Worm (Caenorhabditis elegans) whole organism, young adult: ENCODE data around the gene F57F4.1.
A peak's percentile ranks its signal among the peaks of the same experiment; 100 is the strongest.

ENCODE experiments used
- B0336.3 ChIP-seq: fragments of 200-800 bp; sonication (Bioruptor generic); IDR thresholded peaks from 2 replicates; pipeline ENCODE4 v1.3.6; 2022; ENCODE audit warnings: missing genetic modification characterization, missing compliant biosample characterization
- F49E8.2 ChIP-seq: sonication (generic microtip); optimal IDR thresholded peaks from 3 replicates; lab custom pipeline; 2017; ENCODE audit warnings: missing genetic modification characterization, mild to moderate bottlenecking, missing compliant biosample characterization, antibody characterized with exemption, moderate library complexity; ENCODE audit not compliant: insufficient read depth
- K12H6.12 ChIP-seq: fragments of 200-800 bp; sonication (Bioruptor generic); optimal IDR thresholded peaks from 2 replicates; lab custom pipeline; 2018; ENCODE audit warnings: mild to moderate bottlenecking, missing genetic modification characterization, missing compliant biosample characterization
- Y56A3A.18 ChIP-seq: fragments of 200-800 bp; sonication (Bioruptor generic); IDR thresholded peaks from 2 replicates; pipeline ENCODE4 v1.3.6; 2022; ENCODE audit warnings: missing genetic modification reagents, missing genetic modification characterization, missing compliant biosample characterization
- Y95B8A.8 ChIP-seq: fragments of 200-800 bp; sonication (Bioruptor generic); IDR thresholded peaks from 2 replicates; pipeline ENCODE4 v1.3.6; 2022; ENCODE audit warnings: missing genetic modification reagents, missing genetic modification characterization, missing compliant biosample characterization
- akir-1 ChIP-seq: fragments of 200-800 bp; sonication (Bioruptor generic); optimal IDR thresholded peaks from 2 replicates; lab custom pipeline; 2018; ENCODE audit warnings: mild to moderate bottlenecking, missing genetic modification characterization, moderate library complexity, missing compliant biosample characterization
- athp-1 ChIP-seq: sonication (generic microtip); optimal IDR thresholded peaks from 2 replicates; lab custom pipeline; 2017; ENCODE audit warnings: mild to moderate bottlenecking, missing genetic modification characterization, missing compliant biosample characterization
- attf-3 ChIP-seq: fragments of 200-800 bp; sonication (Bioruptor generic); conservative IDR thresholded peaks from 2 replicates; pipeline ENCODE4 v1.3.6; 2022; ENCODE audit warnings: missing genetic modification reagents, missing genetic modification characterization, missing compliant biosample characterization
- bed-2 ChIP-seq: fragments of 200-800 bp; sonication (Bioruptor generic); IDR thresholded peaks from 2 replicates; pipeline ENCODE4 v1.3.6; 2022; ENCODE audit warnings: missing genetic modification reagents, missing genetic modification characterization, missing compliant biosample characterization
- ccch-3 ChIP-seq: fragments of 200-800 bp; sonication (Bioruptor generic); optimal IDR thresholded peaks from 2 replicates; lab custom pipeline; 2018; ENCODE audit warnings: mild to moderate bottlenecking, missing genetic modification characterization, missing compliant biosample characterization
- cebp-2 ChIP-seq: fragments of 200-800 bp; sonication (Bioruptor generic); IDR thresholded peaks from 2 replicates; pipeline ENCODE4 v1.3.6; 2022; ENCODE audit warnings: missing genetic modification characterization, missing compliant biosample characterization
- ceh-40 ChIP-seq: fragments of 200-800 bp; sonication (Bioruptor generic); IDR thresholded peaks from 2 replicates; pipeline ENCODE4 v1.3.6; 2022; ENCODE audit warnings: missing genetic modification characterization, missing compliant biosample characterization
- ceh-79 ChIP-seq: sonication (generic microtip); optimal IDR thresholded peaks from 2 replicates; lab custom pipeline; 2017; ENCODE audit warnings: mild to moderate bottlenecking, missing genetic modification characterization, missing compliant biosample characterization
- chd-7 ChIP-seq: sonication (generic microtip); optimal IDR thresholded peaks from 2 replicates; lab custom pipeline; 2016; ENCODE audit warnings: mild to moderate bottlenecking, missing genetic modification characterization, moderate library complexity, missing compliant biosample characterization
- die-1 ChIP-seq: sonication (generic microtip); optimal IDR thresholded peaks from 2 replicates; lab custom pipeline; 2016; ENCODE audit warnings: missing genotype, mild to moderate bottlenecking, missing genetic modification characterization, missing compliant biosample characterization
- dox-1 ChIP-seq: fragments of 200-800 bp; sonication (Bioruptor generic); IDR thresholded peaks from 2 replicates; pipeline ENCODE4 v1.3.6; 2022; ENCODE audit warnings: missing genetic modification reagents, missing genetic modification characterization, missing compliant biosample characterization
- dpff-1 ChIP-seq: sonication (generic microtip); optimal IDR thresholded peaks from 2 replicates; lab custom pipeline; 2017; ENCODE audit warnings: mild to moderate bottlenecking, missing genetic modification characterization, missing compliant biosample characterization
- egl-18 ChIP-seq: fragments of 200-800 bp; sonication (Bioruptor generic); IDR thresholded peaks from 2 replicates; pipeline ENCODE4 v1.3.6; 2022; ENCODE audit warnings: missing genetic modification reagents, missing genetic modification characterization, missing compliant biosample characterization
- egl-44 ChIP-seq: fragments of 200-800 bp; sonication (Bioruptor generic); IDR thresholded peaks from 2 replicates; pipeline ENCODE4 v1.3.6; 2022; ENCODE audit warnings: missing genetic modification reagents, missing genetic modification characterization, missing compliant biosample characterization
- egrh-3 ChIP-seq: fragments of 200-800 bp; sonication (Bioruptor generic); IDR thresholded peaks from 2 replicates; pipeline ENCODE4 v1.3.6; 2022; ENCODE audit warnings: missing genetic modification reagents, missing genetic modification characterization, missing compliant biosample characterization
- him-1 ChIP-seq: sonication (generic microtip); optimal IDR thresholded peaks from 2 replicates; lab custom pipeline; 2016; ENCODE audit warnings: missing genotype, missing genetic modification reagents, missing genetic modification characterization, missing compliant biosample characterization
- hlh-26 ChIP-seq: fragments of 200-800 bp; sonication (Bioruptor generic); conservative IDR thresholded peaks from 2 replicates; pipeline ENCODE4 v1.3.6; 2022; ENCODE audit warnings: missing genetic modification reagents, missing genetic modification characterization, missing compliant biosample characterization
- hmg-1.2 ChIP-seq: fragments of 200-800 bp; sonication (Bioruptor generic); IDR thresholded peaks from 2 replicates; pipeline ENCODE4 v1.3.6; 2022; ENCODE audit warnings: missing genetic modification reagents, missing genetic modification characterization, missing compliant biosample characterization
- hmg-20 ChIP-seq: fragments of 200-800 bp; sonication (Bioruptor generic); IDR thresholded peaks from 2 replicates; pipeline ENCODE4 v1.3.6; 2022; ENCODE audit warnings: missing genetic modification reagents, missing genetic modification characterization, missing compliant biosample characterization
- lag-1 ChIP-seq: fragments of 200-800 bp; sonication (Bioruptor generic); IDR thresholded peaks from 2 replicates; pipeline ENCODE4 v1.3.6; 2022; ENCODE audit warnings: missing genetic modification reagents, missing genetic modification characterization, missing compliant biosample characterization
- let-607 ChIP-seq, 2 experiments: fragments of 200-800 bp in 1 of 2; sonication (Bioruptor generic) in 1 of 2; sonication (generic microtip) in 1 of 2; optimal IDR thresholded peaks; 2 replicates each; lab custom pipeline; 2016 to 2018; ENCODE audit warnings: mild to moderate bottlenecking in 2 of 2, missing compliant biosample characterization in 2 of 2, missing genetic modification characterization in 2 of 2, moderate library complexity in 2 of 2, missing genotype in 1 of 2
- lin-35 ChIP-seq, 3 experiments: fragments of 150-350 bp in 2 of 3; sonication (generic microtip) in 1 of 3; optimal IDR thresholded peaks; 2 replicates each; lab custom pipeline; 2014 to 2018; ENCODE audit warnings: missing biosample characterization in 3 of 3, missing genetic modification characterization in 3 of 3, missing genetic modification reagents in 3 of 3
- lsy-27 ChIP-seq: sonication (generic microtip); optimal IDR thresholded peaks from 2 replicates; lab custom pipeline; 2017; ENCODE audit warnings: missing genetic modification characterization, mild to moderate bottlenecking, missing compliant biosample characterization, antibody characterized with exemption, missing genotype, borderline replicate concordance; ENCODE audit not compliant: insufficient read depth
- madf-3 ChIP-seq: fragments of 200-800 bp; sonication (Bioruptor generic); IDR thresholded peaks from 2 replicates; pipeline ENCODE4 v1.3.6; 2022; ENCODE audit warnings: missing genetic modification reagents, missing genetic modification characterization, missing compliant biosample characterization
- madf-6 ChIP-seq: fragments of 200-800 bp; sonication (Bioruptor generic); IDR thresholded peaks from 2 replicates; pipeline ENCODE4 v1.3.6; 2022; ENCODE audit warnings: missing genetic modification reagents, missing genetic modification characterization, missing compliant biosample characterization
- madf-8 ChIP-seq: fragments of 200-800 bp; sonication (Bioruptor generic); conservative IDR thresholded peaks from 2 replicates; pipeline ENCODE4 v1.3.6; 2022; ENCODE audit warnings: missing genetic modification reagents, missing genetic modification characterization, missing compliant biosample characterization
- mcd-1 ChIP-seq: fragments of 200-800 bp; sonication (Bioruptor generic); IDR thresholded peaks from 2 replicates; pipeline ENCODE4 v1.3.6; 2022; ENCODE audit warnings: missing genetic modification reagents, missing genetic modification characterization, missing compliant biosample characterization
- mel-28 ChIP-seq: sonication (generic microtip); optimal IDR thresholded peaks from 2 replicates; lab custom pipeline; 2016; ENCODE audit warnings: borderline replicate concordance, mild to moderate bottlenecking, missing genetic modification characterization, missing compliant biosample characterization
- mxl-1 ChIP-seq: sonication (generic microtip); optimal IDR thresholded peaks from 2 replicates; lab custom pipeline; 2016; ENCODE audit warnings: missing genetic modification characterization, missing compliant biosample characterization
- nfyb-1 ChIP-seq: fragments of 200-800 bp; sonication (Bioruptor generic); IDR thresholded peaks from 2 replicates; pipeline ENCODE4 v1.3.6; 2022; ENCODE audit warnings: missing genetic modification reagents, missing genetic modification characterization, missing compliant biosample characterization
- nhr-27 ChIP-seq: fragments of 200-800 bp; sonication (Bioruptor generic); optimal IDR thresholded peaks from 2 replicates; lab custom pipeline; 2018; ENCODE audit warnings: mild to moderate bottlenecking, missing genetic modification characterization, moderate library complexity, missing compliant biosample characterization
- nhr-80 ChIP-seq: sonication (generic microtip); optimal IDR thresholded peaks from 2 replicates; lab custom pipeline; 2016; ENCODE audit warnings: missing genetic modification characterization, missing compliant biosample characterization
- nhr-90 ChIP-seq: sonication (generic microtip); optimal IDR thresholded peaks from 2 replicates; lab custom pipeline; 2016; ENCODE audit warnings: missing genotype, mild to moderate bottlenecking, missing genetic modification characterization, missing compliant biosample characterization
- pbrm-1 ChIP-seq: fragments of 200-800 bp; sonication (Bioruptor generic); IDR thresholded peaks from 2 replicates; pipeline ENCODE4 v1.3.6; 2022; ENCODE audit warnings: missing genetic modification reagents, missing genetic modification characterization, missing compliant biosample characterization
- rec-8 ChIP-seq, 2 experiments: sonication (generic microtip); optimal IDR thresholded peaks; 2 replicates each; lab custom pipeline; 2016; ENCODE audit warnings: mild to moderate bottlenecking in 2 of 2, missing genetic modification characterization in 2 of 2, missing genetic modification reagents in 2 of 2, missing genotype in 2 of 2, missing biosample characterization in 1 of 2, missing compliant biosample characterization in 1 of 2, moderate library complexity in 1 of 2
- sdz-38 ChIP-seq: sonication (generic microtip); optimal IDR thresholded peaks from 2 replicates; lab custom pipeline; 2016; ENCODE audit warnings: missing genotype, missing genetic modification characterization, missing compliant biosample characterization
- snpc-1.1 ChIP-seq: sonication (generic microtip); optimal IDR thresholded peaks from 2 replicates; lab custom pipeline; 2017; ENCODE audit warnings: missing genetic modification characterization, mild to moderate bottlenecking, missing compliant biosample characterization, antibody characterized with exemption, moderate library complexity, missing genotype, missing genetic modification reagents; ENCODE audit not compliant: insufficient read depth
- snpc-1.3 ChIP-seq: sonication (generic microtip); optimal IDR thresholded peaks from 2 replicates; lab custom pipeline; 2017; ENCODE audit warnings: missing genetic modification characterization, mild to moderate bottlenecking, missing compliant biosample characterization, antibody characterized with exemption, moderate library complexity, missing genotype, missing genetic modification reagents; ENCODE audit not compliant: insufficient read depth
- xnd-1 ChIP-seq: sonication (generic microtip); optimal IDR thresholded peaks from 2 replicates; lab custom pipeline; 2016; ENCODE audit warnings: missing genotype, missing genetic modification reagents, missing genetic modification characterization, missing compliant biosample characterization
- zim-3 ChIP-seq: sonication (generic microtip); optimal IDR thresholded peaks from 2 replicates; lab custom pipeline; 2017; ENCODE audit warnings: mild to moderate bottlenecking, missing genetic modification characterization, moderate library complexity, missing compliant biosample characterization
- ztf-18 ChIP-seq: sonication (generic microtip); optimal IDR thresholded peaks from 2 replicates; lab custom pipeline; 2016; ENCODE audit warnings: missing genotype, mild to moderate bottlenecking, missing genetic modification characterization, missing compliant biosample characterization
- ztf-3 ChIP-seq: fragments of 200-800 bp; sonication (Bioruptor generic); optimal IDR thresholded peaks from 2 replicates; lab custom pipeline; 2018; ENCODE audit warnings: mild to moderate bottlenecking, missing genetic modification characterization, missing compliant biosample characterization

The F57F4.1 gene

DNA sequence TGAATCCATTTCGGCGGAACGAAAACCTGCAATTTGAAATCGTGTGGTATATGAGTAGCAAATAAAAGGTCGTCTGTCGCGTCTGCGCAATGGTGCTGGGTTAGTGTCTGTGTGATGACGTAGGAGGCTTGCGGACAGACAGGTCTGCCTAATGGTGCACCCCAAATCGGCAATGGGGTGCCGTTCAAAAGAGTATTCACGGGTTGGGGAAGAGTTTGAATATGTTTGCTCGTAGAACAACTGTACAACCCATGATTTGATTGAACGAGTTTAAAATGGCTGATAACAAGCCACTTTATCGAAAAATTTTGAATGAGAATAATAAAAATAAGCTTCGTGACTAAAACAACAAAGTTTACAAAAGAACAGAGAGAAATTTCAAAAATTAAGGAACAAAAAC is 35.7 kb downstream of the F57F4.1 start, which contains the start of gene T05H4.11 (continued):
- no peak for TF ChIP-seq K12H6.12 (tag; lab: Kevin White, UChicago)
- TF ChIP-seq lag-1 (GFP tag; lab: Robert Waterston, UW): 0 out of 2 replicates have a peak, but pooled peaks have one; percentile 34
- TF ChIP-seq cebp-2 (GFP tag; lab: Robert Waterston, UW): no peak
- no peak for TF ChIP-seq attf-3
- no peak for TF ChIP-seq zim-3 (tag; lab: Kevin White, UChicago)
- no peak for TF ChIP-seq die-1 (tag; lab: Kevin White, UChicago)
- TF ChIP-seq nfyb-1 (GFP tag; lab: Robert Waterston, UW): 0 out of 2 replicates have a peak, but pooled peaks have one; percentile 15
- TF ChIP-seq lsy-27 (tag; lab: Kevin White, UChicago): no peak
- TF ChIP-seq xnd-1: no peak
- peak; percentile 31; the same call in 1 of the 2 replicates for TF ChIP-seq dox-1 (GFP tag; lab: Robert Waterston, UW)
- no peak for TF ChIP-seq egl-18 (GFP tag; lab: Robert Waterston, UW)
- no peak for TF ChIP-seq Y56A3A.18 (GFP tag; lab: Robert Waterston, UW)
- TF ChIP-seq athp-1: peak; percentile 17
- TF ChIP-seq let-607 (tag; optimal IDR thresholded peaks at IDR 0.05; lab: Kevin White, UChicago): no peak
- TF ChIP-seq hlh-26: no peak
- no peak for TF ChIP-seq snpc-1.3
- peak; percentile 21 for TF ChIP-seq ceh-79
- no peak for TF ChIP-seq egl-44 (GFP tag; lab: Robert Waterston, UW)
- TF ChIP-seq nhr-80 (tag; lab: Kevin White, UChicago): peak; percentile 16
- TF ChIP-seq sdz-38 (tag; lab: Kevin White, UChicago): no peak
- no peak for TF ChIP-seq snpc-1.1 (tag; lab: Kevin White, UChicago)
- no peak for TF ChIP-seq ceh-40 (GFP tag; lab: Robert Waterston, UW)
- no peak for TF ChIP-seq lin-35 (GFP tag; optimal IDR thresholded peaks at IDR 0.05; lab: Kevin White, UChicago)
- TF ChIP-seq egrh-3 (GFP tag; lab: Robert Waterston, UW): no peak
- no peak for TF ChIP-seq ztf-18 (tag; lab: Kevin White, UChicago)
- peak; percentile 43; the same call in 1 of the 2 replicates for TF ChIP-seq pbrm-1 (GFP tag; lab: Robert Waterston, UW)
- TF ChIP-seq mel-28 (tag; lab: Kevin White, UChicago): no peak
- TF ChIP-seq ccch-3 (GFP tag; lab: Kevin White, UChicago): no peak
- TF ChIP-seq Y95B8A.8: no peak
- peak; percentile 60 for TF ChIP-seq B0336.3 (GFP tag; lab: Robert Waterston, UW)
- TF ChIP-seq madf-3 (GFP tag; lab: Robert Waterston, UW): no peak
- TF ChIP-seq nhr-90: no peak
- TF ChIP-seq him-1 (tag; lab: Kevin White, UChicago): no peak
- no peak for TF ChIP-seq bed-2 (GFP tag; lab: Robert Waterston, UW)
- TF ChIP-seq nhr-27: no peak
- 0 out of 2 replicates have a peak, but pooled peaks have one; percentile 29 for TF ChIP-seq mcd-1 (GFP tag; lab: Robert Waterston, UW)
- TF ChIP-seq akir-1 (GFP tag; lab: Kevin White, UChicago): no peak
- TF ChIP-seq madf-8 (GFP tag; lab: Robert Waterston, UW): 0 out of 2 replicates have a peak, but pooled peaks have one; percentile 8
- TF ChIP-seq, all 124 proteins: peak for 15

DNA sequence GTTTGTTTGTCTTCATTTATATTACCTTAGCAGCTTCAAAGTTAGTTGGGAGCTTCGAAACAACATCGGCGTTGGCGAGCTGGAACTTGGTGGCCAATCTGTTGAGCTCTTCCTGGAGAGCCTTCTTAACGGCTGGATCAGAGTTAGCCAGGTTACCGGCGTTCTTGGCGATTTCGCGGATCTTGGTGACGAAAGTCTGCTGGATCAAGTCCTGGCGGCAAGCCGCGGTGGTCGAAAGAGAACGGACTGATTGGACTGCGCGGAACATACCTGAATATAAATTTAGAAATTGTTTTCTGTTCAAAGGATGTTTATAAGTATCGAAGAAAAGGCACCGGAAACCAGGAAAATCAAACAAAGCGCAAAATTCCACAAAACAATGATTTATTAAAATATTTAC is 36.6 kb downstream of the F57F4.1 start, which contains the start of gene atp-4:
atp-4 (minus strand) TSS at position 270 of the 400 bp plus-strand sequence.
- TF ChIP-seq Y95B8A.8 (0 out of 2 replicates have a peak, but pooled peaks have one; percentile 24), mxl-1 (tag; lab: Kevin White, UChicago) (no peak), madf-6 (peak; percentile 48; the same call in 1 of the 2 replicates), ceh-79 (no peak), dpff-1 (tag; lab: Kevin White, UChicago) (no peak), rec-8 (tag; optimal IDR thresholded peaks at IDR 0.05; lab: Kevin White, UChicago) (no peak), hmg-20 (GFP tag; lab: Robert Waterston, UW) (no peak), nfyb-1 (GFP tag; lab: Robert Waterston, UW) (peak; percentile 12; the same call in 1 of the 2 replicates), hlh-26 (no peak), hmg-1.2 (GFP tag; lab: Robert Waterston, UW) (no peak), chd-7 (tag; lab: Kevin White, UChicago) (peak; percentile 20), F49E8.2 (tag; lab: Kevin White, UChicago) (no peak), cebp-2 (GFP tag; lab: Robert Waterston, UW) (no peak), ztf-3 (no peak)
